Fruit fly (Drosophila melanogaster): Measurements from ENCODE around the gene CG17982.
A peak's percentile ranks its signal among the peaks of the same experiment; 100 is the strongest.

DNA sequence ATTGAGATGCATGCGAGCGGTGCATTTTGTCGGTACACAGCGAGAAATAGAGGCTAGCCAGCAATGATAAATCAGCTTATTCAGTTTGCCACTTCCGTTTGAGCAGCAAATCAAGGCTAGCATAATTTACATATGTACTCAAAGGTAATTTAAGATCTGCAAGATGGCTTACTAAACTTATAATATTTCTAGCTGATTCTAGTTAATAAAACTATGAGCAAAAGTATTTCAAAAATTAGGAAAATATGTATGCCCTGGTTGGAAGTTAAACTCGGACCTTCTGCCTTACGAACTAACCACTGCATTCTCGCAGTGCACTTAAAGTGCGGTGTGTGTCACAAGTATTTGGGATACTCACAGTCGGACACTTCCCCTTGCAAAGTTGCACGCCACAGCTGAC, 20.8 kb downstream of the CG17982 start:
- no peak for TF ChIP-seq Blimp-1 (GFP tag; optimal IDR thresholded peaks at IDR 0.05)
- no peak for TF ChIP-seq Eip93F (GFP tag; optimal IDR thresholded peaks at IDR 0.05)
- TF ChIP-seq Sox14 (GFP tag; optimal IDR thresholded peaks at IDR 0.05) = peak; percentile 28
- peak; percentile 18 for TF ChIP-seq esn (GFP tag; optimal IDR thresholded peaks at IDR 0.05)
- TF ChIP-seq Smox (GFP tag; optimal IDR thresholded peaks at IDR 0.05) = no peak
- TF ChIP-seq pdm3 (GFP tag; optimal IDR thresholded peaks at IDR 0.05) = peak; percentile 56
- TF ChIP-seq CG4318 (GFP tag; optimal IDR thresholded peaks at IDR 0.05) = peak; percentile 57
- TF ChIP-seq CG8319 (GFP tag; optimal IDR thresholded peaks at IDR 0.05) = no peak
- peak; percentile 63 for TF ChIP-seq net (GFP tag; optimal IDR thresholded peaks at IDR 0.05)
- TF ChIP-seq lz (GFP tag; optimal IDR thresholded peaks at IDR 0.05) = no peak
- no peak for TF ChIP-seq CG9139 (GFP tag; optimal IDR thresholded peaks at IDR 0.05)

Data from whole organism, prepupa.